Fruit fly (Drosophila melanogaster) whole organism, wandering third instar larva: ENCODE measurements around the gene grim.

ENCODE experiments used
- Myc ChIP-seq: fragments of >200 bp; optimal IDR thresholded peaks from 2 replicates; lab custom pipeline; 2017
- OdsH ChIP-seq: fragments of 200-800 bp; sonication (Bioruptor generic); optimal IDR thresholded peaks from 2 replicates; lab custom pipeline; 2016; ENCODE audit warnings: missing biosample characterization, mild to moderate bottlenecking, missing genetic modification characterization
- br ChIP-seq: fragments of 200-800 bp; sonication (Bioruptor generic); optimal IDR thresholded peaks from 2 replicates; lab custom pipeline; 2016; ENCODE audit warnings: missing biosample characterization, missing genetic modification characterization
- brk ChIP-seq: fragments of 200-800 bp; sonication (Bioruptor generic); optimal IDR thresholded peaks from 2 replicates; lab custom pipeline; 2016; ENCODE audit warnings: missing biosample characterization, mild to moderate bottlenecking, missing genetic modification characterization
- h ChIP-seq: fragments of 200-800 bp; sonication (Bioruptor generic); optimal IDR thresholded peaks from 3 replicates; lab custom pipeline; 2016; ENCODE audit warnings: missing biosample characterization, mild to moderate bottlenecking, missing genetic modification characterization
- jim ChIP-seq: fragments of 175-275, 200-325 bp; sonication (Bioruptor generic); optimal IDR thresholded peaks from 2 replicates; lab custom pipeline; 2016; ENCODE audit warnings: missing biosample characterization, mild to moderate bottlenecking, missing genetic modification characterization
- pan ChIP-seq: fragments of >200 bp; optimal IDR thresholded peaks from 2 replicates; lab custom pipeline; 2017
- psq ChIP-seq: fragments of 200-800 bp; sonication (Bioruptor generic); optimal IDR thresholded peaks from 3 replicates; lab custom pipeline; 2017; ENCODE audit warnings: missing biosample characterization, mild to moderate bottlenecking, missing genetic modification characterization, moderate library complexity

DNA sequence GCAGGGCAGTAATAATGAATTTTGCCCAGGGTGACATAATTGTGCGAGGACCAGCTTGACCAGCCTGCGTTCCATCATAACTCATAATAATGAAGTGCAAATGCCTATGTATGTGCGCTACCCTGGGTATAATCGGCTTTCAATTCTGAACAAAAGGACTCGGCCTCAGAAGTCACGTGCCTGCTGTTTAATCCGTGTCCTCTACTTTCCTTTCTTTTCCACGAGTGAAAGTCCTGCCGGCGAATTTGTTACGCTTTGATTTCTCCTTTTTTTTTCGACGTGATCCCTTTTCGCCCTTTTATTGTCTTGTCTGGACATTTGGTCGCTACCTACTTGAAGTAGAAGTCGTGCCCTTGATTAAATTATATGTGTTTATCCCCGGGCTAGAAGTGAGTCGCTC is 7.8 kb downstream of the grim start:
- no peak for TF ChIP-seq OdsH
- TF ChIP-seq brk = no peak
- TF ChIP-seq h (GFP tag; lab: Kevin White, UChicago) = no peak
- no peak for TF ChIP-seq jim (GFP tag; lab: Kevin White, UChicago)
- no peak for TF ChIP-seq Myc
- TF ChIP-seq pan = no peak
- TF ChIP-seq br (GFP tag; lab: Kevin White, UChicago) = no peak
- TF ChIP-seq psq (GFP tag; lab: Kevin White, UChicago) = no peak
